Fruit fly (Drosophila melanogaster) whole organism, embryonic: ENCODE data around the gene ss.

Experiments used
- Adf1 ChIP-seq: fragments of 200-800 bp; sonication (Bioruptor generic); IDR thresholded peaks from 2 replicates; pipeline ENCODE4 v1.3.6; 2022; ENCODE audit warnings: missing biosample characterization, missing genetic modification characterization
- Atf6 ChIP-seq: fragments of 200-800 bp; sonication (Bioruptor generic); IDR thresholded peaks from 2 replicates; pipeline ENCODE4 v1.3.6; 2022; ENCODE audit warnings: missing biosample characterization, missing genetic modification characterization
- BtbVII ChIP-seq: fragments of 200-800 bp; sonication (Bioruptor generic); optimal IDR thresholded peaks from 3 replicates; lab custom pipeline; 2017; ENCODE audit warnings: missing biosample characterization, mild to moderate bottlenecking, missing genetic modification characterization
- CG1024 ChIP-seq: fragments of 200-800 bp; sonication (Bioruptor generic); IDR thresholded peaks from 2 replicates; pipeline ENCODE4 v1.3.6; 2022; ENCODE audit warnings: missing biosample characterization, missing genetic modification characterization
- CG12104 ChIP-seq: fragments of 200-800 bp; sonication (Bioruptor generic); optimal IDR thresholded peaks from 3 replicates; lab custom pipeline; 2016; ENCODE audit warnings: missing biosample characterization, missing genetic modification characterization
- CG1233 ChIP-seq: fragments of 200-800 bp; sonication (Bioruptor generic); optimal IDR thresholded peaks from 4 replicates; lab custom pipeline; 2018; ENCODE audit warnings: missing biosample characterization, mild to moderate bottlenecking, missing genetic modification characterization
- CG14014 ChIP-seq: fragments of 200-800 bp; sonication (Bioruptor generic); IDR thresholded peaks from 2 replicates; pipeline ENCODE4 v1.3.6; 2022; ENCODE audit warnings: missing biosample characterization, missing genetic modification characterization
- CG14667 ChIP-seq: fragments of 200-800 bp; sonication (Bioruptor generic); IDR thresholded peaks from 2 replicates; pipeline ENCODE4 v1.3.6; 2022; ENCODE audit warnings: missing biosample characterization, missing genetic modification characterization
- CG16813 ChIP-seq: fragments of 200-800 bp; sonication (Bioruptor generic); IDR thresholded peaks from 3 replicates; pipeline ENCODE4 v1.3.6; 2022; ENCODE audit warnings: missing biosample characterization, missing genetic modification characterization; ENCODE audit not compliant: partially characterized antibody
- CG18599 ChIP-seq: fragments of 200-800 bp; sonication (Bioruptor generic); optimal IDR thresholded peaks from 3 replicates; lab custom pipeline; 2017; ENCODE audit warnings: missing biosample characterization, missing genetic modification characterization, mild to moderate bottlenecking, moderate library complexity, missing genetic modification reagents
- CG2120 ChIP-seq: fragments of 200-800 bp; sonication (Bioruptor generic); optimal IDR thresholded peaks from 3 replicates; lab custom pipeline; 2016; ENCODE audit warnings: missing biosample characterization, missing genetic modification characterization
- CG31388 ChIP-seq: fragments of 200-800 bp; sonication (Bioruptor generic); optimal IDR thresholded peaks from 2 replicates; lab custom pipeline; 2016; ENCODE audit warnings: missing biosample characterization, missing genetic modification characterization
- CG32772 ChIP-seq: fragments of 200-800 bp; sonication (Bioruptor generic); IDR thresholded peaks from 2 replicates; pipeline ENCODE4 v1.3.6; 2022; ENCODE audit warnings: missing biosample characterization, missing genetic modification characterization
- CG3281 ChIP-seq: fragments of 200-800 bp; sonication (Bioruptor generic); optimal IDR thresholded peaks from 3 replicates; lab custom pipeline; 2017; ENCODE audit warnings: missing biosample characterization, mild to moderate bottlenecking, missing genetic modification characterization
- CG33213 ChIP-seq: fragments of 200-800 bp; sonication (Bioruptor generic); optimal IDR thresholded peaks from 3 replicates; lab custom pipeline; 2016; ENCODE audit warnings: missing biosample characterization, missing genetic modification characterization
- CG34376 ChIP-seq: fragments of 200-800 bp; sonication (Bioruptor generic); optimal IDR thresholded peaks from 2 replicates; lab custom pipeline; 2018; ENCODE audit warnings: missing biosample characterization, mild to moderate bottlenecking, missing genetic modification characterization
- CG4730 ChIP-seq: fragments of 200-800 bp; sonication (Bioruptor generic); IDR thresholded peaks from 2 replicates; pipeline ENCODE4 v1.3.6; 2022; ENCODE audit warnings: missing biosample characterization, missing genetic modification characterization
- CG4854 ChIP-seq: fragments of 200-800 bp; sonication (Bioruptor generic); optimal IDR thresholded peaks from 2 replicates; lab custom pipeline; 2016; ENCODE audit warnings: missing biosample characterization, missing genetic modification characterization, inconsistent platforms
- CG6272 ChIP-seq: fragments of 200-800 bp; sonication (Bioruptor generic); IDR thresholded peaks from 2 replicates; pipeline ENCODE4 v1.3.6; 2022; ENCODE audit warnings: missing biosample characterization, missing genetic modification characterization
- CG6689 ChIP-seq: fragments of 200-800 bp; sonication (Bioruptor generic); IDR thresholded peaks from 2 replicates; pipeline ENCODE4 v1.3.6; 2022; ENCODE audit warnings: missing biosample characterization, missing genetic modification characterization
- CG9215 ChIP-seq: fragments of 200-800 bp; sonication (Bioruptor generic); IDR thresholded peaks from 2 replicates; pipeline ENCODE4 v1.3.6; 2022; ENCODE audit warnings: missing biosample characterization, missing genetic modification characterization
- CHES-1-like ChIP-seq: fragments of 200-800 bp; sonication (Bioruptor generic); optimal IDR thresholded peaks from 2 replicates; lab custom pipeline; 2016; ENCODE audit warnings: missing biosample characterization, missing genetic modification characterization
- CoRest ChIP-seq: fragments of 200-800 bp; sonication (Bioruptor generic); optimal IDR thresholded peaks from 3 replicates; lab custom pipeline; 2018; ENCODE audit warnings: missing biosample characterization, mild to moderate bottlenecking, missing genetic modification characterization, moderate library complexity
- Dp ChIP-seq: fragments of 200-800 bp; sonication (Bioruptor generic); optimal IDR thresholded peaks from 2 replicates; lab custom pipeline; 2018; ENCODE audit warnings: missing biosample characterization, mild to moderate bottlenecking, missing genetic modification characterization, moderate library complexity
- Gug ChIP-seq: fragments of 200-800 bp; sonication (Bioruptor generic); IDR thresholded peaks from 4 replicates; pipeline ENCODE4 v1.3.6; 2022; ENCODE audit warnings: missing biosample characterization, missing genetic modification characterization
- H2.0 ChIP-seq: fragments of 200-800 bp; sonication (Bioruptor generic); IDR thresholded peaks from 2 replicates; pipeline ENCODE4 v1.3.6; 2022; ENCODE audit warnings: missing biosample characterization, missing genetic modification characterization
- Hr78 ChIP-seq, 2 experiments: fragments of 200-800 bp in 1 of 2; fragments of >200 bp in 1 of 2; sonication (Bioruptor generic) in 1 of 2; optimal IDR thresholded peaks; 2 replicates each; lab custom pipeline; 2017 to 2019; ENCODE audit warnings: missing biosample characterization in 2 of 2, missing genetic modification characterization in 2 of 2, mild to moderate bottlenecking in 1 of 2, moderate library complexity in 1 of 2
- Opbp ChIP-seq: fragments of 200-800 bp; sonication (Bioruptor generic); IDR thresholded peaks from 3 replicates; pipeline ENCODE4 v1.3.6; 2022; ENCODE audit warnings: missing biosample characterization, missing genetic modification characterization; ENCODE audit not compliant: partially characterized antibody
- Optix ChIP-seq: fragments of 200-800 bp; sonication (Bioruptor generic); IDR thresholded peaks from 3 replicates; pipeline ENCODE4 v1.3.6; 2022; ENCODE audit warnings: missing biosample characterization, missing genetic modification characterization
- Side ChIP-seq: fragments of 200-800 bp; sonication (Bioruptor generic); optimal IDR thresholded peaks from 2 replicates; lab custom pipeline; 2016; ENCODE audit warnings: missing biosample characterization, missing genetic modification characterization
- Usf ChIP-seq: fragments of 200-800 bp; sonication (Bioruptor generic); optimal IDR thresholded peaks from 2 replicates; lab custom pipeline; 2017; ENCODE audit warnings: missing genotype, missing biosample characterization, missing genetic modification characterization
- amos ChIP-seq: fragments of 200-800 bp; sonication (Bioruptor generic); IDR thresholded peaks from 2 replicates; pipeline ENCODE4 v1.3.6; 2022; ENCODE audit warnings: missing biosample characterization, missing genetic modification characterization; ENCODE audit not compliant: partially characterized antibody
- ci ChIP-seq: fragments of 200-800 bp; sonication (Bioruptor generic); IDR thresholded peaks from 3 replicates; pipeline ENCODE4 v1.3.6; 2022; ENCODE audit warnings: missing biosample characterization, missing genetic modification characterization
- cwo ChIP-seq: fragments of 200-800 bp; sonication (Bioruptor generic); optimal IDR thresholded peaks from 3 replicates; lab custom pipeline; 2017; ENCODE audit warnings: missing biosample characterization, missing genetic modification characterization, mild to moderate bottlenecking, moderate library complexity, missing genetic modification reagents
- exex ChIP-seq: fragments of 200-800 bp; sonication (Bioruptor generic); optimal IDR thresholded peaks from 4 replicates; lab custom pipeline; 2018; ENCODE audit warnings: missing biosample characterization, mild to moderate bottlenecking, missing genetic modification characterization, moderate library complexity
- fd102C ChIP-seq: fragments of 200-800 bp; sonication (Bioruptor generic); optimal IDR thresholded peaks from 2 replicates; lab custom pipeline; 2018; ENCODE audit warnings: missing biosample characterization, mild to moderate bottlenecking, missing genetic modification characterization, moderate library complexity
- gem ChIP-seq: fragments of 200-800 bp; sonication (Bioruptor generic); optimal IDR thresholded peaks from 2 replicates; lab custom pipeline; 2019; ENCODE audit warnings: missing biosample characterization, mild to moderate bottlenecking, missing genetic modification characterization, moderate library complexity
- grn ChIP-seq: fragments of 200-800 bp; sonication (Bioruptor generic); optimal IDR thresholded peaks from 3 replicates; lab custom pipeline; 2017; ENCODE audit warnings: missing biosample characterization, missing genetic modification characterization
- insv ChIP-seq, 2 experiments: fragments of 200-800 bp; sonication (Bioruptor generic); optimal IDR thresholded peaks; 3 replicates each; lab custom pipeline; 2016 to 2018; ENCODE audit warnings: missing biosample characterization in 2 of 2, missing genetic modification characterization in 2 of 2
- lab ChIP-seq: fragments of 200-800 bp; sonication (Bioruptor generic); optimal IDR thresholded peaks from 3 replicates; lab custom pipeline; 2017; ENCODE audit warnings: missing biosample characterization, missing genetic modification characterization, mild to moderate bottlenecking, moderate library complexity, missing genetic modification reagents
- lilli ChIP-seq: fragments of 200-800 bp; sonication (Bioruptor generic); optimal IDR thresholded peaks from 3 replicates; lab custom pipeline; 2016; ENCODE audit warnings: missing biosample characterization, missing genetic modification characterization
- mirr ChIP-seq: fragments of 200-800 bp; sonication (Bioruptor generic); optimal IDR thresholded peaks from 3 replicates; lab custom pipeline; 2018; ENCODE audit warnings: missing biosample characterization, mild to moderate bottlenecking, missing genetic modification characterization
- pita ChIP-seq: fragments of 200-800 bp; sonication (Bioruptor generic); optimal IDR thresholded peaks from 2 replicates; lab custom pipeline; 2017; ENCODE audit warnings: missing biosample characterization, mild to moderate bottlenecking, missing genetic modification characterization
- pros ChIP-seq: fragments of 200-800 bp; sonication (Bioruptor generic); optimal IDR thresholded peaks from 3 replicates; lab custom pipeline; 2019; ENCODE audit warnings: missing biosample characterization, mild to moderate bottlenecking, missing genetic modification characterization, moderate library complexity
- ro ChIP-seq: fragments of 200-800 bp; sonication (Bioruptor generic); IDR thresholded peaks from 2 replicates; pipeline ENCODE4 v1.3.6; 2022; ENCODE audit warnings: missing biosample characterization, missing genetic modification characterization
- sd ChIP-seq: fragments of 200-800 bp; sonication (Bioruptor generic); optimal IDR thresholded peaks from 3 replicates; lab custom pipeline; 2018; ENCODE audit warnings: missing biosample characterization, mild to moderate bottlenecking, missing genetic modification characterization, moderate library complexity
- sqz ChIP-seq: fragments of 200-800 bp; sonication (Bioruptor generic); optimal IDR thresholded peaks from 3 replicates; lab custom pipeline; 2018; ENCODE audit warnings: missing biosample characterization, mild to moderate bottlenecking, missing genetic modification characterization
- sug ChIP-seq: fragments of 200-800 bp; optimal IDR thresholded peaks from 2 replicates; lab custom pipeline; 2019; ENCODE audit warnings: missing biosample characterization, mild to moderate bottlenecking, missing genetic modification characterization, moderate library complexity

The ss gene

DNA sequence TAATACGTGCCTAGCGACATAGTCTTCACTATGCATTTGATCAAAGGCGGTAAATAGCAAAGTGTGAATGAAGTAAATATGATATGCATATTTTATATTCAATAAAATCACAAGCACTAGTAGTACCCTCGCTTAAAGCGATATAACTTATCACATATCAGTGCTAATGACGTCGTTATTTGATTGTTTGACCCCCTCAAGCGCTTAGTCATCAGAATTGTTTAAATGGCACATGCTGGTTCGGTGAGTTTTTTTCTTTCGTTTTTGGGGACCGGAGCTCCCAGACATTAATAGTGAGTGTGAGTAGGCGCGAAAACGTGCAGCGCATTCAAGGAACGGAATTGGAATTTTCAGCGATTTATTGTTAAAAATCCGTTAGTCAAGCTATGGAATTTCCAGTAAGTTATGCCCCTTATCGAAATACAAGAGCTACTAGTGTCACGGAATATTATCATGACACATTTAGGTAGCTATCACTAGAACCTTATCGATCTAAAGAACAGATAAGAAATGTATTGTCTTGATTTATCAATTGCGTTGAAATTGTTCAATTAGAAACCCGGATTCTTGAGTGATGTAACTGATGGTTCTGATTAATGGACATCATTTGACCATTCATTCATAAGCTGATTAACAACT is 55.7 kb downstream of the ss start:
- TF ChIP-seq Gug (GFP tag; lab: Robert Waterston, UW) (no peak), mirr (GFP tag; lab: Kevin White, UChicago) (peak; percentile 66), grn (GFP tag; lab: Kevin White, UChicago) (peak; percentile 93), cwo (GFP tag; lab: Kevin White, UChicago) (peak; percentile 73), Hr78 (GFP tag; optimal IDR thresholded peaks at IDR 0.05; lab: Kevin White, UChicago) (peak in 1 of 2 experiments; percentile 77), sug (tag; lab: Kevin White, UChicago) (peak; percentile 85), sqz (GFP tag; lab: Kevin White, UChicago) (peak; percentile 86), exex (peak; percentile 90), insv (GFP tag; optimal IDR thresholded peaks at IDR 0.05; lab: Kevin White, UChicago) (no peak), ci (GFP tag; lab: Robert Waterston, UW) (0 out of 3 replicates have a peak, but pooled peaks have one; percentile 29), sd (peak; percentile 91), fd102C (no peak), Dp (no peak), CG18599 (GFP tag; lab: Kevin White, UChicago) (no peak), lab (GFP tag; lab: Kevin White, UChicago) (peak; percentile 3), CG34376 (GFP tag; lab: Kevin White, UChicago) (peak; percentile 65), CG3281 (GFP tag; lab: Kevin White, UChicago) (peak; percentile 18), CG16813 (GFP tag; lab: Robert Waterston, UW) (no peak), BtbVII (GFP tag; lab: Kevin White, UChicago) (peak; percentile 10)

DNA sequence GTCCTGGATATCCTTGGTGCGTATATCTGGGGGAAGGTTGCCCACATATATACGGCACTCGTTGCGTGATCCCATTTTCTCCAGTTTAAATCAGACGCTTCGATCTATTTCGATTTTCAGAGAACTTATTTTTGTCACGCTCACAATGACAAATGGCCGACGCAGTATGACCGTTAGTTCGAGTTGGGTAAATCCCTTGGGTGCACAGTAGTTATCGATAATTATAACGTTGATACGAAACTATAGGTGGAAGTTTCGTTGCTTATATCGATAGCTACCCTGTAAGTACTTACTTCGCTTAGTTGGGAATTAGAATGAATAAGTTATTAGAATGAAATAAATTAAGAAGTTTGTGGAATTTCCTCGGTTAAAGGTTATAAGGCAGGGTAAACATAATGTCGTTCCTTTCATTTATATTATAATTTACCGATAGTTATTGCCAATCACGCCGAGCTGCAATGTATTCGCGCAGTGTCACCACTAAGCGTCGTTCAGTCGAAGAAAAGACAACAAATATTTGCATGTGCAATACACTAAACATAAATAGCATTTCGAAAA is 61.6 kb downstream of the ss start, which contains the start of the genes SF2 and pad:
Gene SF2, minus strand, starts transcription at position 172 of the 558 bp plus-strand sequence.
Gene pad, plus strand, starts transcription at position 502 of the 558 bp plus-strand sequence.
- peak; percentile 15 for TF ChIP-seq pros
- peak; percentile 57 for TF ChIP-seq CG1233 (GFP tag; lab: Kevin White, UChicago)
- peak; percentile 91 for TF ChIP-seq lilli (GFP tag; lab: Kevin White, UChicago)
- peak; percentile 86 for TF ChIP-seq Opbp (GFP tag; lab: Robert Waterston, UW)
- TF ChIP-seq gem (tag; lab: Kevin White, UChicago), result peak; percentile 88
- 0 out of 2 replicates have a peak, but pooled peaks have one; percentile 29 for TF ChIP-seq CG1024 (GFP tag; lab: Robert Waterston, UW)
- TF ChIP-seq Usf (GFP tag; lab: Kevin White, UChicago), result peak; percentile 55
- TF ChIP-seq CG33213 (GFP tag; lab: Kevin White, UChicago), result peak; percentile 70
- no peak for TF ChIP-seq ro
- peak; percentile 84 for TF ChIP-seq CG9215
- TF ChIP-seq CG2120 (GFP tag; lab: Kevin White, UChicago), result peak; percentile 93
- peak; percentile 56 for TF ChIP-seq Adf1 (GFP tag; lab: Robert Waterston, UW)
- peak; percentile 89 for TF ChIP-seq CG6272 (GFP tag; lab: Robert Waterston, UW)
- peak; percentile 87 for TF ChIP-seq CHES-1-like (GFP tag; lab: Kevin White, UChicago)
- TF ChIP-seq CG14014 (GFP tag; lab: Robert Waterston, UW), result peak; percentile 68
- no peak for TF ChIP-seq CG14667 (GFP tag; lab: Robert Waterston, UW)
- peak; percentile 60; the same call in 1 of the 2 replicates for TF ChIP-seq Atf6 (GFP tag; lab: Robert Waterston, UW)
- 0 out of 3 replicates have a peak, but pooled peaks have one; percentile 33 for TF ChIP-seq Optix
- TF ChIP-seq H2.0 (GFP tag; lab: Robert Waterston, UW), result peak; percentile 51
- peak; percentile 66 for TF ChIP-seq Side (GFP tag; lab: Kevin White, UChicago)
- peak; percentile 53 for TF ChIP-seq CG32772 (GFP tag; lab: Robert Waterston, UW)
- TF ChIP-seq CG12104 (GFP tag; lab: Kevin White, UChicago), result peak; percentile 82
- no peak for TF ChIP-seq pita
- peak; percentile 88 for TF ChIP-seq amos
- 0 out of 2 replicates have a peak, but pooled peaks have one; percentile 39 for TF ChIP-seq CG4730 (GFP tag; lab: Robert Waterston, UW)
- peak; percentile 80 for TF ChIP-seq CG6689
- peak; percentile 60 for TF ChIP-seq CG4854 (GFP tag; lab: Kevin White, UChicago)
- peak; percentile 46 for TF ChIP-seq CG31388 (GFP tag; lab: Kevin White, UChicago)
- peak; percentile 89 for TF ChIP-seq CoRest
